Worm (Caenorhabditis elegans) whole organism, midembryonic: ENCODE measurements around the gene Y82E9BL.3.
"Not testable (repeated sequence)": the region's sequence is repeated elsewhere in the genome, so short reads cannot be mapped to it uniquely, and the experiment has no call there.

Source experiments
- T22C8.4 ChIP-seq: fragments of 200-800 bp; sonication (Bioruptor generic); IDR thresholded peaks from 2 replicates; pipeline ENCODE4 v1.3.6; 2022; ENCODE audit warnings: missing genetic modification characterization, missing compliant biosample characterization
- cog-1 ChIP-seq: sonication (generic microtip); optimal IDR thresholded peaks from 2 replicates; lab custom pipeline; 2016; ENCODE audit warnings: missing genetic modification characterization, missing compliant biosample characterization
- flt-1 ChIP-seq: fragments of 200-800 bp; sonication (Bioruptor generic); IDR thresholded peaks from 2 replicates; pipeline ENCODE4 v1.3.6; 2022; ENCODE audit warnings: missing genetic modification characterization, missing compliant biosample characterization
- klf-2 ChIP-seq: fragments of 200-800 bp; sonication (Bioruptor generic); conservative IDR thresholded peaks from 2 replicates; pipeline ENCODE4 v1.3.6; 2022; ENCODE audit warnings: missing genetic modification reagents, missing genetic modification characterization, missing compliant biosample characterization
- med-1 ChIP-seq: sonication (generic microtip); optimal IDR thresholded peaks from 2 replicates; lab custom pipeline; 2017; ENCODE audit warnings: missing genetic modification characterization, mild to moderate bottlenecking, missing compliant biosample characterization, antibody characterized with exemption, missing genetic modification reagents; ENCODE audit not compliant: insufficient read depth
- ref-1 ChIP-seq: fragments of 200-800 bp; sonication (Bioruptor generic); conservative IDR thresholded peaks from 2 replicates; pipeline ENCODE4 v1.3.6; 2022; ENCODE audit warnings: missing genetic modification reagents, missing genetic modification characterization, missing compliant biosample characterization
- tab-1 ChIP-seq: fragments of 200-800 bp; sonication (Bioruptor generic); IDR thresholded peaks from 2 replicates; pipeline ENCODE4 v1.3.6; 2022; ENCODE audit warnings: missing genetic modification characterization, missing compliant biosample characterization
- ztf-23 ChIP-seq: fragments of 200-800 bp; sonication (Bioruptor generic); IDR thresholded peaks from 2 replicates; pipeline ENCODE4 v1.3.6; 2022; ENCODE audit warnings: missing genetic modification reagents, missing genetic modification characterization, missing compliant biosample characterization
- ztf-29 ChIP-seq: fragments of 200-800 bp; sonication (Bioruptor generic); IDR thresholded peaks from 2 replicates; pipeline ENCODE4 v1.3.6; 2022; ENCODE audit warnings: missing genetic modification reagents, missing genetic modification characterization, missing compliant biosample characterization

Gene Y82E9BL.3

ce11 chrIII:1384694-1385093 lies 34.0 kb upstream of the Y82E9BL.3 start:
- no peak for TF ChIP-seq flt-1 (GFP tag; lab: Robert Waterston, UW)

DNA sequence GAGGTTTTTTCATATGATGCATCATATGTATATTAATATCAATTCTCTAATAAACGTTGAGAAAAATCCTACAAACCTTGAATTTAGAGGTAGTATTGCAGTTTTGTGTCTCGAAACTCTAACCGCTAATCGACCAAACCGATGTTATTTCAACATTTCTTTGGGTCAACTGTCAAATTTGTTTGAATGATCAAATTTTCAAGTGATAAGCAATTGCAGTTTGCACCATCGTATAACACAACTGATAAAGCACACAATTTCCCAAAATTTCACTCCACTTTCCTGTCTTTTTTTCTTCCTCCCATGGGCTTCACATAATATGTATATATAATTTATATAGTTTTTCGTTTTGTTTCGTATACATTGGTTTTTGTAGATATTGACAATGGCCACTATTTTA lies 33.4 kb upstream of the Y82E9BL.3 start, which contains the start of the genes fbxa-138 and Y82E9BR.5:
Gene fbxa-138, minus strand, starts transcription at position 161 of the 400 bp plus-strand sequence.
Gene Y82E9BR.5, plus strand, starts transcription at position 279 of the 400 bp plus-strand sequence.
- TF ChIP-seq klf-2 (no peak), T22C8.4 (GFP tag; lab: Robert Waterston, UW) (no peak), ztf-29 (GFP tag; lab: Robert Waterston, UW) (no peak), ztf-23 (GFP tag; lab: Robert Waterston, UW) (no peak), cog-1 (tag; lab: Kevin White, UChicago) (no peak), med-1 (GFP tag; lab: Kevin White, UChicago) (no peak), tab-1 (GFP tag; lab: Robert Waterston, UW) (no peak), flt-1 (GFP tag; lab: Robert Waterston, UW) (no peak)

DNA sequence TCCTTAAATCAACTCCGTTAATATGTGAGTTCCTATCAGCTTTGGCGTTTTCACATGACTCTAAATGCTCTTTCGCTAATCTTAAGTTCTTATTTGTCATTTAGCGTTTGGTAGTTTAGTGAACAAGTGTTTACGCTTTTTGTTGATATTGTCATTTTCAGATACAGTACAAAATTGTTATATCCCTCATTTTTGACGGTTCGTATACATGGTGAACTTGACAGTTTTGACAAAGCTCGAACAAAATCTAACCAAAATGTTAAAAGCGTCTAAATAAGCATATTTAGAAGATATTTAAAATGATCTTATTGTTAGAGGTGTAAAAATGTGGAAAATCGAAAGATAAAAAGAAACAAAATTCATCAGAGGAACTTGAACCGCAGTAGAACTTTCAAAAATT lies 32.8 kb upstream of the Y82E9BL.3 start:
- TF ChIP-seq klf-2 (no peak), ztf-29 (GFP tag; lab: Robert Waterston, UW) (no peak), flt-1 (GFP tag; lab: Robert Waterston, UW) (no peak), T22C8.4 (GFP tag; lab: Robert Waterston, UW) (no peak), ztf-23 (GFP tag; lab: Robert Waterston, UW) (no peak), med-1 (GFP tag; lab: Kevin White, UChicago) (no peak), ref-1 (no peak)

- TF ChIP-seq klf-2 (no peak), ref-1 (no peak), med-1 (GFP tag; lab: Kevin White, UChicago) (no peak), cog-1 (tag; lab: Kevin White, UChicago) (no peak), flt-1 (GFP tag; lab: Robert Waterston, UW) (no peak), T22C8.4 (GFP tag; lab: Robert Waterston, UW) (no peak), ztf-23 (GFP tag; lab: Robert Waterston, UW) (no peak), tab-1 (GFP tag; lab: Robert Waterston, UW) (no peak), ztf-29 (GFP tag; lab: Robert Waterston, UW) (no peak)
These were observed 30.1 kb upstream of the Y82E9BL.3 start, which contains the start of the genes pals-21 and Y82E9BR.6 for ce11 chrIII:1380535-1381274. TSS of gene pals-21 (minus strand) at chrIII:1380635. TSS of gene Y82E9BR.6 (plus strand) at chrIII:1381224.

DNA sequence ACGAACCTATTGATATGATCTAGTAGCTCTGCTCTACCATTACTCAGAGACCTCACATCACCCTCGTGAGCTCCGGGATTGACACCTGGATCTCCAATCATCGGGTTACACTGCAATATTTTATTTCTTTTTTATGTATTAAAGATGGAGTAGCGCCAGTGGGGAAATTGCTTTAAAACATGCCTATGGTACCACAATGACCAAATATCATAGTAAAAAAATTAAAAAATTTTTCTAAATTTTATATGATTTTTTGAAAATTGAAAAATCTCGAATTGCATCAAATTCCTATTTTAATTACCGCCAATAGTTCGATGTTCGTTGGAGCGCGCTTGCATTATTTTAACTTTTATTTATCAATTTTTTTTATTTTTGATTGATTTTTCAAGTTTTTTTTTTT lies 27.3 kb upstream of the Y82E9BL.3 start, which contains the start of gene pals-40:
Gene pals-40, minus strand, starts transcription at position 101 of the 400 bp plus-strand sequence.
- TF ChIP-seq klf-2; ref-1; med-1 (GFP tag; lab: Kevin White, UChicago): not testable (repeated sequence)

ce11 chrIII:1375491-1375890 lies 24.8 kb upstream of the Y82E9BL.3 start, which contains the start of gene Y82E9BR.10:
TSS of gene Y82E9BR.10 (minus strand) at chrIII:1375591.
- TF ChIP-seq cog-1 (tag; lab: Kevin White, UChicago); med-1 (GFP tag; lab: Kevin White, UChicago); ztf-23 (GFP tag; lab: Robert Waterston, UW): not testable (repeated sequence)

ce11 chrIII:1374355-1374807 lies 23.7 kb upstream of the Y82E9BL.3 start, which contains the start of gene Y82E9BR.20:
TSS of gene Y82E9BR.20 (plus strand) at chrIII:1374405.
- TF ChIP-seq med-1 (GFP tag; lab: Kevin White, UChicago) (no peak), T22C8.4 (GFP tag; lab: Robert Waterston, UW) (no peak), cog-1 (tag; lab: Kevin White, UChicago) (no peak), tab-1 (GFP tag; lab: Robert Waterston, UW) (no peak), flt-1 (GFP tag; lab: Robert Waterston, UW) (no peak), ztf-29 (GFP tag; lab: Robert Waterston, UW) (no peak), ztf-23 (GFP tag; lab: Robert Waterston, UW) (no peak), ref-1 (no peak), klf-2 (no peak)

DNA sequence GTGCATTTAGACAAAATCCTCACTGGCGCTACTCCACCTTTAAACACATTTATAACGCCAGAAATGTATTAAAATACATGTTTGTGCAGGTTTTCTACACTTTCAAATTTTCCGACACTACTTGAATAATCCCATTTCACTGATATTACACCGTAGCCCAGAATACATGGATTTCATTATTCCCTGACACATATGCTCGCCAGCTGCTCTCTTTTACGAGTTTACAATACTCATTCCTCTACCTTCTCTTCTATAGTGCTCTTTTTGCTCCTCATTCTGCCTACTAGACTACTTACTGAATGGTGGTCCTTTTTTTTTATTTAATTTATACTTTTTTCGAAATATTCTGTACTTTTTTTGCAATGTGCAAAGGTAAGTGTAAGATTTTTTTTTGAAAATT lies 21.9 kb upstream of the Y82E9BL.3 start:
- TF ChIP-seq T22C8.4 (GFP tag; lab: Robert Waterston, UW) (no peak), cog-1 (tag; lab: Kevin White, UChicago) (no peak), ztf-29 (GFP tag; lab: Robert Waterston, UW) (no peak), med-1 (GFP tag; lab: Kevin White, UChicago) (no peak), ref-1 (no peak), tab-1 (GFP tag; lab: Robert Waterston, UW) (no peak), flt-1 (GFP tag; lab: Robert Waterston, UW) (no peak), ztf-23 (GFP tag; lab: Robert Waterston, UW) (no peak), klf-2 (no peak)

- TF ChIP-seq ref-1: no peak
These were observed 9.0 kb upstream of the Y82E9BL.3 start, which contains the start of gene Y82E9BR.9 for ce11 chrIII:1359669-1360068. TSS of gene Y82E9BR.9 (minus strand) at chrIII:1359769.

DNA sequence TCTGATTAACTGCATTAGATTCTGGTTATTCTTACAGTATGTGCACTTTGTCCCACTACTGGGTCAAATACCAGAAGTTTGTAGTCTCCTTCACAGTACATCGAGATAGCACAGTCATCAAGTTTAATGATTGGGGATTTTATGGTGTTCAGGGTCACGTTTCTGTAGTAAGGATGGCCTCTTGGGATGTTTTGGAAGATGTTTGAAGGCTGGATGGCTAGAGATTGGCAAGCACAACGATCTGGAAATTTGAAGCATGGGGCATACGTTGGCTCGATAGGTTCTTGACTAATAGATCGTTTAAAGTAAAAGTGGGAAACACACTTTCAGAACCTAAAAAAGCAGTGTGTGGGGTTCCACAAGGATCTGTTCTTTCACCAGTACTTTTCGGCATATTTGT lies 7.3 kb upstream of the Y82E9BL.3 start, which contains the start of gene Y82E9BR.8:
Gene Y82E9BR.8, minus strand, starts transcription at position 101 of the 400 bp plus-strand sequence.
- TF ChIP-seq cog-1 (tag; lab: Kevin White, UChicago); ref-1; med-1 (GFP tag; lab: Kevin White, UChicago): not testable (repeated sequence)
